Fruit fly (Drosophila melanogaster) whole organism, adult: ENCODE measurements around the gene CG17224.

Source experiments
- CG11617 ChIP-seq: fragments of 200-800 bp; sonication (Bioruptor generic); optimal IDR thresholded peaks from 2 replicates; lab custom pipeline; 2017; ENCODE audit warnings: mild to moderate bottlenecking, missing biosample characterization, missing genetic modification reagents, missing genetic modification characterization
- CG12768 ChIP-seq: fragments of 200-800 bp; sonication (Bioruptor generic); optimal IDR thresholded peaks from 2 replicates; lab custom pipeline; 2017; ENCODE audit warnings: missing biosample characterization, missing genetic modification characterization, mild to moderate bottlenecking, moderate library complexity, missing genetic modification reagents
- CG14711 ChIP-seq: fragments of 200-800 bp; sonication (Bioruptor generic); optimal IDR thresholded peaks from 2 replicates; lab custom pipeline; 2018; ENCODE audit warnings: missing biosample characterization, mild to moderate bottlenecking, missing genetic modification characterization, moderate library complexity
- CG1620 ChIP-seq: fragments of 200-800 bp; sonication (Bioruptor generic); optimal IDR thresholded peaks from 2 replicates; lab custom pipeline; 2016; ENCODE audit warnings: missing biosample characterization, missing genetic modification characterization
- CG33017 ChIP-seq: fragments of 200-800 bp; sonication (Bioruptor generic); optimal IDR thresholded peaks from 2 replicates; lab custom pipeline; 2018; ENCODE audit warnings: missing biosample characterization, mild to moderate bottlenecking, missing genetic modification characterization, moderate library complexity
- CG5204 ChIP-seq: fragments of 200-800 bp; sonication (Bioruptor generic); optimal IDR thresholded peaks from 2 replicates; lab custom pipeline; 2016; ENCODE audit warnings: missing biosample characterization, missing genetic modification characterization
- CG7045 ChIP-seq: fragments of 200-800 bp; sonication (Bioruptor generic); optimal IDR thresholded peaks from 2 replicates; lab custom pipeline; 2017; ENCODE audit warnings: missing biosample characterization, mild to moderate bottlenecking, missing genetic modification characterization
- CG7101 ChIP-seq: fragments of 200-800 bp; sonication (Bioruptor generic); optimal IDR thresholded peaks from 2 replicates; lab custom pipeline; 2018; ENCODE audit warnings: missing biosample characterization, mild to moderate bottlenecking, missing genetic modification characterization, moderate library complexity
- Clk ChIP-seq: fragments of 200-800 bp; sonication (Bioruptor generic); optimal IDR thresholded peaks from 2 replicates; lab custom pipeline; 2017; ENCODE audit warnings: missing biosample characterization, missing genetic modification characterization
- Crg-1 ChIP-seq: fragments of 200-800 bp; sonication (Bioruptor generic); optimal IDR thresholded peaks from 2 replicates; lab custom pipeline; 2016; ENCODE audit warnings: missing biosample characterization, missing genetic modification characterization
- Hr96 ChIP-seq: fragments of 200-800 bp; sonication (Bioruptor generic); optimal IDR thresholded peaks from 2 replicates; lab custom pipeline; 2016; ENCODE audit warnings: missing biosample characterization, missing genetic modification characterization
- Mnt ChIP-seq: fragments of 200-800 bp; sonication (Bioruptor generic); optimal IDR thresholded peaks from 2 replicates; lab custom pipeline; 2016; ENCODE audit warnings: missing biosample characterization, mild to moderate bottlenecking, missing genetic modification characterization
- bab1 ChIP-seq: fragments of 200-800 bp; sonication (Bioruptor generic); optimal IDR thresholded peaks from 3 replicates; lab custom pipeline; 2019; ENCODE audit warnings: missing biosample characterization, mild to moderate bottlenecking, missing genetic modification characterization, moderate library complexity
- cic ChIP-seq: fragments of 200-800 bp; sonication (Bioruptor generic); optimal IDR thresholded peaks from 2 replicates; lab custom pipeline; 2017; ENCODE audit warnings: missing biosample characterization, mild to moderate bottlenecking, missing genetic modification characterization, moderate library complexity
- cnc ChIP-seq, 2 experiments: fragments of >200 bp; optimal IDR thresholded peaks; 2 replicates each; lab custom pipeline; 2017
- kay ChIP-seq: fragments of 200-800 bp; sonication (Bioruptor generic); peaks from one replicate; lab custom pipeline; 2016; ENCODE audit warnings: missing biosample characterization, missing genetic modification characterization, borderline replicate concordance
- ovo ChIP-seq: fragments of 200-800 bp; sonication (Bioruptor generic); optimal IDR thresholded peaks from 2 replicates; lab custom pipeline; 2016; ENCODE audit warnings: missing biosample characterization, missing genetic modification characterization
- pad ChIP-seq: fragments of 200-800 bp; sonication (Bioruptor generic); optimal IDR thresholded peaks from 3 replicates; lab custom pipeline; 2017; ENCODE audit warnings: missing biosample characterization, missing genetic modification characterization, mild to moderate bottlenecking, moderate library complexity, missing genetic modification reagents
- tj ChIP-seq: fragments of 200-800 bp; sonication (Bioruptor generic); optimal IDR thresholded peaks from 3 replicates; lab custom pipeline; 2017; ENCODE audit warnings: missing biosample characterization, mild to moderate bottlenecking, missing genetic modification characterization, moderate library complexity
- toe ChIP-seq: fragments of 200-800 bp; sonication (Bioruptor generic); optimal IDR thresholded peaks from 2 replicates; lab custom pipeline; 2016; ENCODE audit warnings: missing biosample characterization, missing genetic modification characterization

The CG17224 gene

dm6 chr2L:3018212-3018611 is at the start of gene CG17224, which contains the start of gene CG17264:
CG17224 (minus strand) TSS chr2L:3018308.
CG17264 (plus strand) TSS chr2L:3018508.
- TF ChIP-seq CG5204 (GFP tag; lab: Kevin White, UChicago) (no peak), CG12768 (GFP tag; lab: Kevin White, UChicago) (no peak), kay (no peak), cnc (optimal IDR thresholded peaks at IDR 0.05; lab: Kevin White, UChicago) (no peak), CG11617 (GFP tag; lab: Kevin White, UChicago) (no peak), pad (GFP tag; lab: Kevin White, UChicago) (no peak), CG14711 (tag; lab: Kevin White, UChicago) (peak; percentile 11), CG33017 (tag; lab: Kevin White, UChicago) (no peak), cic (GFP tag; lab: Kevin White, UChicago) (peak; percentile 25), CG7045 (GFP tag; lab: Kevin White, UChicago) (no peak), CG1620 (no peak), Hr96 (no peak), Crg-1 (GFP tag; lab: Kevin White, UChicago) (no peak), bab1 (GFP tag; lab: Kevin White, UChicago) (peak; percentile 30), ovo (GFP tag; lab: Kevin White, UChicago) (no peak), CG7101 (tag; lab: Kevin White, UChicago) (no peak), Clk (GFP tag; lab: Kevin White, UChicago) (no peak), tj (GFP tag; lab: Kevin White, UChicago) (no peak), Mnt (GFP tag; lab: Kevin White, UChicago) (peak; percentile 58), toe (GFP tag; lab: Kevin White, UChicago) (no peak)

- no peak for TF ChIP-seq cnc (optimal IDR thresholded peaks at IDR 0.05; lab: Kevin White, UChicago)
- no peak for TF ChIP-seq pad (GFP tag; lab: Kevin White, UChicago)
- TF ChIP-seq CG7101 (tag; lab: Kevin White, UChicago): no peak
- no peak for TF ChIP-seq Mnt (GFP tag; lab: Kevin White, UChicago)
- no peak for TF ChIP-seq ovo (GFP tag; lab: Kevin White, UChicago)
- TF ChIP-seq bab1 (GFP tag; lab: Kevin White, UChicago): no peak
- TF ChIP-seq CG14711 (tag; lab: Kevin White, UChicago): no peak
- TF ChIP-seq CG5204 (GFP tag; lab: Kevin White, UChicago): no peak
- no peak for TF ChIP-seq CG33017 (tag; lab: Kevin White, UChicago)
- TF ChIP-seq CG7045 (GFP tag; lab: Kevin White, UChicago): no peak
- no peak for TF ChIP-seq toe (GFP tag; lab: Kevin White, UChicago)
- TF ChIP-seq Clk (GFP tag; lab: Kevin White, UChicago): no peak
- no peak for TF ChIP-seq Crg-1 (GFP tag; lab: Kevin White, UChicago)
- TF ChIP-seq CG11617 (GFP tag; lab: Kevin White, UChicago): no peak
- TF ChIP-seq CG1620: no peak
- TF ChIP-seq Hr96: no peak
- no peak for TF ChIP-seq CG12768 (GFP tag; lab: Kevin White, UChicago)
- TF ChIP-seq kay: no peak
- no peak for TF ChIP-seq tj (GFP tag; lab: Kevin White, UChicago)
Observed at dm6 chr2L:3059624-3059919, 41.5 kb upstream of the CG17224 start.

dm6 chr2L:3058772-3059623 is 40.9 kb upstream of the CG17224 start:
- TF ChIP-seq CG11617 (GFP tag; lab: Kevin White, UChicago) (no peak), kay (peak; percentile 74), CG7045 (GFP tag; lab: Kevin White, UChicago) (peak; percentile 57), Crg-1 (GFP tag; lab: Kevin White, UChicago) (peak; percentile 12), Hr96 (no peak), tj (GFP tag; lab: Kevin White, UChicago) (peak; percentile 76), CG1620 (peak; percentile 23), toe (GFP tag; lab: Kevin White, UChicago) (no peak), cnc (optimal IDR thresholded peaks at IDR 0.05; lab: Kevin White, UChicago) (no peak), CG7101 (tag; lab: Kevin White, UChicago) (no peak), bab1 (GFP tag; lab: Kevin White, UChicago) (peak; percentile 81), CG14711 (tag; lab: Kevin White, UChicago) (peak; percentile 29), Clk (GFP tag; lab: Kevin White, UChicago) (no peak), pad (GFP tag; lab: Kevin White, UChicago) (peak; percentile 37), CG12768 (GFP tag; lab: Kevin White, UChicago) (peak; percentile 71), CG33017 (tag; lab: Kevin White, UChicago) (peak; percentile 50), ovo (GFP tag; lab: Kevin White, UChicago) (no peak), cic (GFP tag; lab: Kevin White, UChicago) (peak; percentile 54), Mnt (GFP tag; lab: Kevin White, UChicago) (no peak)

dm6 chr2L:3057951-3058771 is 40.1 kb upstream of the CG17224 start:
- peak; percentile 48 for TF ChIP-seq pad (GFP tag; lab: Kevin White, UChicago)
- TF ChIP-seq CG5204 (GFP tag; lab: Kevin White, UChicago): peak; percentile 28
- TF ChIP-seq tj (GFP tag; lab: Kevin White, UChicago): no peak
- peak; percentile 34 for TF ChIP-seq Clk (GFP tag; lab: Kevin White, UChicago)
- TF ChIP-seq cic (GFP tag; lab: Kevin White, UChicago): peak; percentile 67
- TF ChIP-seq cnc (optimal IDR thresholded peaks at IDR 0.05; lab: Kevin White, UChicago): no peak
- TF ChIP-seq CG7101 (tag; lab: Kevin White, UChicago): peak; percentile 27
- TF ChIP-seq toe (GFP tag; lab: Kevin White, UChicago): no peak
- peak; percentile 66 for TF ChIP-seq CG7045 (GFP tag; lab: Kevin White, UChicago)
- TF ChIP-seq kay: peak; percentile 74
- no peak for TF ChIP-seq CG14711 (tag; lab: Kevin White, UChicago)
- TF ChIP-seq CG1620: peak; percentile 39
- peak; percentile 70 for TF ChIP-seq ovo (GFP tag; lab: Kevin White, UChicago)
- TF ChIP-seq bab1 (GFP tag; lab: Kevin White, UChicago): peak; percentile 38
- peak; percentile 59 for TF ChIP-seq Crg-1 (GFP tag; lab: Kevin White, UChicago)
- TF ChIP-seq Mnt (GFP tag; lab: Kevin White, UChicago): no peak
- peak; percentile 20 for TF ChIP-seq CG11617 (GFP tag; lab: Kevin White, UChicago)
- no peak for TF ChIP-seq CG33017 (tag; lab: Kevin White, UChicago)
- TF ChIP-seq CG12768 (GFP tag; lab: Kevin White, UChicago): peak; percentile 65
- peak; percentile 49 for TF ChIP-seq Hr96
